Fruit fly (Drosophila melanogaster) whole organism, embryonic: ENCODE results near the gene Mob3.
A peak's percentile ranks its signal among the peaks of the same experiment; 100 is the strongest.

ENCODE experiments used
- ATbp ChIP-seq: fragments of 200-800 bp; sonication (Bioruptor generic); optimal IDR thresholded peaks from 2 replicates; lab custom pipeline; 2017; ENCODE audit warnings: missing biosample characterization, mild to moderate bottlenecking, missing genetic modification characterization, missing genetic modification reagents
- Awh ChIP-seq: fragments of 200-800 bp; sonication (Bioruptor generic); IDR thresholded peaks from 2 replicates; pipeline ENCODE4, ENCODE4 v1.3.6; 2022; ENCODE audit warnings: missing biosample characterization, missing genetic modification characterization
- BtbVII ChIP-seq: fragments of 200-800 bp; sonication (Bioruptor generic); optimal IDR thresholded peaks from 3 replicates; lab custom pipeline; 2017; ENCODE audit warnings: missing biosample characterization, mild to moderate bottlenecking, missing genetic modification characterization
- CG1024 ChIP-seq: fragments of 200-800 bp; sonication (Bioruptor generic); IDR thresholded peaks from 2 replicates; pipeline ENCODE4 v1.3.6; 2022; ENCODE audit warnings: missing biosample characterization, missing genetic modification characterization
- CG10462 ChIP-seq: fragments of 200-800 bp; sonication (Bioruptor generic); optimal IDR thresholded peaks from 2 replicates; lab custom pipeline; 2016; ENCODE audit warnings: missing biosample characterization, missing genetic modification characterization
- CG11085 ChIP-seq: fragments of 200-800 bp; sonication (Bioruptor generic); IDR thresholded peaks from 2 replicates; pipeline ENCODE4 v1.3.6; 2022; ENCODE audit warnings: missing biosample characterization, missing genetic modification characterization
- CG13296 ChIP-seq: fragments of 200-800 bp; sonication (Bioruptor generic); optimal IDR thresholded peaks from 3 replicates; lab custom pipeline; 2018; ENCODE audit warnings: missing biosample characterization, mild to moderate bottlenecking, missing genetic modification characterization
- CG13624 ChIP-seq: fragments of 200-800 bp; sonication (Bioruptor generic); optimal IDR thresholded peaks from 2 replicates; lab custom pipeline; 2016; ENCODE audit warnings: missing biosample characterization, missing genetic modification characterization
- CG15514 ChIP-seq: fragments of 200-800 bp; sonication (Bioruptor generic); optimal IDR thresholded peaks from 3 replicates; lab custom pipeline; 2017; ENCODE audit warnings: missing biosample characterization, missing genetic modification characterization, mild to moderate bottlenecking, moderate library complexity, missing genetic modification reagents
- CG1602 ChIP-seq: fragments of 200-800 bp; sonication (Bioruptor generic); optimal IDR thresholded peaks from 3 replicates; lab custom pipeline; 2016; ENCODE audit warnings: missing biosample characterization, missing genetic modification characterization
- CG17385 ChIP-seq: fragments of 200-800 bp; sonication (Bioruptor generic); optimal IDR thresholded peaks from 3 replicates; lab custom pipeline; 2018; ENCODE audit warnings: missing biosample characterization, mild to moderate bottlenecking, missing genetic modification characterization
- CG17829 ChIP-seq: fragments of 200-800 bp; optimal IDR thresholded peaks from 2 replicates; lab custom pipeline; 2019; ENCODE audit warnings: missing biosample characterization, mild to moderate bottlenecking, missing genetic modification characterization, moderate library complexity
- CG2120 ChIP-seq: fragments of 200-800 bp; sonication (Bioruptor generic); optimal IDR thresholded peaks from 3 replicates; lab custom pipeline; 2016; ENCODE audit warnings: missing biosample characterization, missing genetic modification characterization
- CG2202 ChIP-seq: fragments of 200-800 bp; sonication (Bioruptor generic); optimal IDR thresholded peaks from 2 replicates; lab custom pipeline; 2018; ENCODE audit warnings: missing biosample characterization, mild to moderate bottlenecking, missing genetic modification characterization
- CG2712 ChIP-seq: fragments of 200-800 bp; optimal IDR thresholded peaks from 3 replicates; lab custom pipeline; 2019; ENCODE audit warnings: missing biosample characterization, mild to moderate bottlenecking, missing genetic modification characterization, moderate library complexity
- CG2875 ChIP-seq: fragments of 200-800 bp; sonication (Bioruptor generic); optimal IDR thresholded peaks from 2 replicates; lab custom pipeline; 2017; ENCODE audit warnings: missing biosample characterization, mild to moderate bottlenecking, missing genetic modification characterization, missing genetic modification reagents
- CG30020 ChIP-seq: fragments of 200-800 bp; optimal IDR thresholded peaks from 2 replicates; lab custom pipeline; 2019; ENCODE audit warnings: missing biosample characterization, mild to moderate bottlenecking, missing genetic modification characterization, moderate library complexity
- CG30431 ChIP-seq: fragments of 200-800 bp; sonication (Bioruptor generic); optimal IDR thresholded peaks from 2 replicates; lab custom pipeline; 2017; ENCODE audit warnings: missing biosample characterization, missing genetic modification characterization
- CG32532 ChIP-seq: fragments of 200-800 bp; sonication (Bioruptor generic); IDR thresholded peaks from 2 replicates; pipeline ENCODE4 v1.3.6; 2022; ENCODE audit warnings: missing biosample characterization, missing genetic modification characterization
- CG3407 ChIP-seq: fragments of 200-800 bp; sonication (Bioruptor generic); optimal IDR thresholded peaks from 2 replicates; lab custom pipeline; 2018; ENCODE audit warnings: missing biosample characterization, mild to moderate bottlenecking, missing genetic modification characterization
- CG4360 ChIP-seq: fragments of 200-800 bp; sonication (Bioruptor generic); IDR thresholded peaks from 2 replicates; pipeline ENCODE4 v1.3.6; 2022; ENCODE audit warnings: missing biosample characterization, missing genetic modification characterization
- CG8281 ChIP-seq: fragments of 200-800 bp; sonication (Bioruptor generic); optimal IDR thresholded peaks from 2 replicates; lab custom pipeline; 2018; ENCODE audit warnings: missing biosample characterization, mild to moderate bottlenecking, missing genetic modification characterization, moderate library complexity
- CG8388 ChIP-seq: fragments of 200-800 bp; sonication (Bioruptor generic); optimal IDR thresholded peaks from 2 replicates; lab custom pipeline; 2019; ENCODE audit warnings: missing biosample characterization, mild to moderate bottlenecking, missing genetic modification characterization, moderate library complexity
- CG8478 ChIP-seq: fragments of >200 bp; optimal IDR thresholded peaks from 2 replicates; lab custom pipeline; 2018
- CG9727 ChIP-seq: fragments of 200-800 bp; sonication (Bioruptor generic); optimal IDR thresholded peaks from 3 replicates; lab custom pipeline; 2017; ENCODE audit warnings: missing biosample characterization, mild to moderate bottlenecking, missing genetic modification characterization
- CG9817 ChIP-seq: fragments of 200-800 bp; sonication (Bioruptor generic); optimal IDR thresholded peaks from 2 replicates; lab custom pipeline; 2018; ENCODE audit warnings: missing biosample characterization, mild to moderate bottlenecking, missing genetic modification characterization, moderate library complexity
- Fer1 ChIP-seq: fragments of 200-800 bp; sonication (Bioruptor generic); optimal IDR thresholded peaks from 2 replicates; lab custom pipeline; 2017; ENCODE audit warnings: missing biosample characterization, mild to moderate bottlenecking, missing genetic modification characterization
- HmgD ChIP-seq: fragments of 200-800 bp; sonication (Bioruptor generic); optimal IDR thresholded peaks from 3 replicates; lab custom pipeline; 2016; ENCODE audit warnings: missing biosample characterization, missing genetic modification characterization
- Lim3 ChIP-seq: fragments of 200-800 bp; sonication (Bioruptor generic); IDR thresholded peaks from 2 replicates; pipeline ENCODE4 v1.3.6; 2022; ENCODE audit warnings: missing biosample characterization, missing genetic modification characterization
- Nf-YC ChIP-seq: fragments of 200-800 bp; optimal IDR thresholded peaks from 3 replicates; lab custom pipeline; 2019; ENCODE audit warnings: missing biosample characterization, mild to moderate bottlenecking, missing genetic modification characterization, moderate library complexity
- Rx ChIP-seq: fragments of 200-800 bp; sonication (Bioruptor generic); IDR thresholded peaks from 2 replicates; pipeline ENCODE4 v1.3.6; 2022; ENCODE audit warnings: missing biosample characterization, missing genetic modification characterization
- Trl ChIP-seq, 3 experiments: fragments of >200 bp in 2 of 3; fragments of 200-800 bp in 1 of 3; sonication (Bioruptor generic) in 1 of 3; optimal IDR thresholded peaks; 2 replicates in 1 of 3; 3 replicates in 2 of 3; lab custom pipeline; 2016 to 2017; ENCODE audit warnings: missing biosample characterization in 1 of 3, missing genetic modification characterization in 1 of 3
- Usf ChIP-seq: fragments of 200-800 bp; sonication (Bioruptor generic); optimal IDR thresholded peaks from 2 replicates; lab custom pipeline; 2017; ENCODE audit warnings: missing genotype, missing biosample characterization, missing genetic modification characterization
- ab ChIP-seq: fragments of 200-800 bp; sonication (Bioruptor generic); optimal IDR thresholded peaks from 2 replicates; lab custom pipeline; 2016; ENCODE audit warnings: missing biosample characterization, missing genetic modification characterization
- az2 ChIP-seq: fragments of 200-800 bp; sonication (Bioruptor generic); optimal IDR thresholded peaks from 3 replicates; lab custom pipeline; 2016; ENCODE audit warnings: missing biosample characterization, missing genetic modification characterization
- bab2 ChIP-seq: fragments of 200-800 bp; sonication (Bioruptor generic); optimal IDR thresholded peaks from 2 replicates; lab custom pipeline; 2016; ENCODE audit warnings: missing biosample characterization, missing genetic modification characterization
- bigmax ChIP-seq: fragments of 200-800 bp; sonication (Bioruptor generic); optimal IDR thresholded peaks from 2 replicates; lab custom pipeline; 2018; ENCODE audit warnings: missing biosample characterization, mild to moderate bottlenecking, missing genetic modification characterization
- ci ChIP-seq: fragments of 200-800 bp; sonication (Bioruptor generic); IDR thresholded peaks from 3 replicates; pipeline ENCODE4 v1.3.6; 2022; ENCODE audit warnings: missing biosample characterization, missing genetic modification characterization
- crol ChIP-seq: fragments of 200-800 bp; sonication (Bioruptor generic); IDR thresholded peaks from 2 replicates; pipeline ENCODE4 v1.3.6; 2022; ENCODE audit warnings: missing biosample characterization, missing genetic modification characterization
- disco-r ChIP-seq: fragments of 200-800 bp; sonication (Bioruptor generic); optimal IDR thresholded peaks from 2 replicates; lab custom pipeline; 2016; ENCODE audit warnings: missing biosample characterization, missing genetic modification characterization
- gcm ChIP-seq: fragments of 200-800 bp; sonication (Bioruptor generic); optimal IDR thresholded peaks from 2 replicates; lab custom pipeline; 2019; ENCODE audit warnings: missing biosample characterization, mild to moderate bottlenecking, missing genetic modification characterization, moderate library complexity
- gsb-n ChIP-seq: fragments of 200-800 bp; sonication (Bioruptor generic); optimal IDR thresholded peaks from 3 replicates; lab custom pipeline; 2018; ENCODE audit warnings: missing biosample characterization, mild to moderate bottlenecking, missing genetic modification characterization
- ham ChIP-seq: fragments of 200-800 bp; sonication (Bioruptor generic); IDR thresholded peaks from 2 replicates; pipeline ENCODE4 v1.3.6; 2022; ENCODE audit warnings: missing biosample characterization, missing genetic modification characterization
- kay ChIP-seq: fragments of 200-800 bp; sonication (Bioruptor generic); optimal IDR thresholded peaks from 2 replicates; lab custom pipeline; 2016; ENCODE audit warnings: missing biosample characterization, missing genetic modification characterization
- onecut ChIP-seq: fragments of 200-800 bp; sonication (Bioruptor generic); IDR thresholded peaks from 2 replicates; pipeline ENCODE4 v1.3.6; 2022; ENCODE audit warnings: missing biosample characterization, missing genetic modification characterization
- pho ChIP-seq: fragments of 200-800 bp; sonication (Bioruptor generic); optimal IDR thresholded peaks from 2 replicates; lab custom pipeline; 2016; ENCODE audit warnings: missing biosample characterization, missing genetic modification characterization
- seq ChIP-seq: fragments of 200-800 bp; sonication (Bioruptor generic); IDR thresholded peaks from 2 replicates; pipeline ENCODE4 v1.3.6; 2022; ENCODE audit warnings: missing biosample characterization, missing genetic modification characterization
- slbo ChIP-seq: fragments of 200-800 bp; sonication (Bioruptor generic); IDR thresholded peaks from 2 replicates; pipeline ENCODE4 v1.3.6; 2022; ENCODE audit warnings: missing biosample characterization, missing genetic modification characterization
- sob ChIP-seq: fragments of 200-800 bp; sonication (Bioruptor generic); IDR thresholded peaks from 2 replicates; pipeline ENCODE4 v1.3.6; 2022; ENCODE audit warnings: missing biosample characterization, missing genetic modification characterization
- stc ChIP-seq: fragments of 200-800 bp; sonication (Bioruptor generic); IDR thresholded peaks from 2 replicates; pipeline ENCODE4 v1.3.6; 2022; ENCODE audit warnings: missing biosample characterization, missing genetic modification characterization
- tio ChIP-seq: fragments of 200-800 bp; sonication (Bioruptor generic); optimal IDR thresholded peaks from 2 replicates; lab custom pipeline; 2017; ENCODE audit warnings: missing biosample characterization, missing genetic modification characterization, inconsistent platforms
- wek ChIP-seq: fragments of 200-800 bp; sonication (Bioruptor generic); optimal IDR thresholded peaks from 3 replicates; lab custom pipeline; 2018; ENCODE audit warnings: missing biosample characterization, mild to moderate bottlenecking, missing genetic modification characterization, moderate library complexity

The Mob3 gene

DNA sequence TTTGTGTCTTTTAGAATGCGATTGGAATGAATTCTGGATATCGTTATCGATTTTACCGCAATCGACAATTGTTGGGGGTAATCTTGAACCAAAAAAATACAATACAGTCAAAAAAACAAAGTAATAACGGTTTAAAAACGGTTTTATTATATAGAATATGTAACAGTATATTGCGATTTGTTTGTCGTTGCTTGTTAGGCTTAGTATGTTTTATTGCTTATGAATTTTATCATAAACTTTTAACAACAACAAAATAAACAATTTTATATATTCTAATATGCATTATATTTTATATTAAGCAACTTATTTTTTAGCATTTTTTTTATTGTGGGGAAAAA, 34.6 kb downstream of the Mob3 start, which contains the start of gene CYLD (continued):
- TF ChIP-seq Rx (GFP tag; lab: Robert Waterston, UW) (no peak), seq (GFP tag; lab: Robert Waterston, UW) (peak; percentile 41; the same call in 1 of the 2 replicates), CG8478 (lab: Kevin White, UChicago) (no peak), CG1024 (GFP tag; lab: Robert Waterston, UW) (peak; percentile 44; the same call in 1 of the 2 replicates), CG8388 (peak; percentile 76), CG9727 (GFP tag; lab: Kevin White, UChicago) (peak; percentile 72), az2 (GFP tag; lab: Kevin White, UChicago) (peak; percentile 77), CG13624 (GFP tag; lab: Kevin White, UChicago) (peak; percentile 44), stc (GFP tag; lab: Robert Waterston, UW) (peak; percentile 77), Awh (GFP tag; lab: Robert Waterston, UW) (no peak), crol (no peak), onecut (GFP tag; lab: Robert Waterston, UW) (peak; percentile 59), CG13296 (GFP tag; lab: Kevin White, UChicago) (peak; percentile 72), gcm (GFP tag; lab: Kevin White, UChicago) (peak; percentile 73), ham (no peak), Nf-YC (peak; percentile 63), CG8281 (tag; lab: Kevin White, UChicago) (peak; percentile 14), CG9817 (tag; lab: Kevin White, UChicago) (no peak), wek (GFP tag; lab: Kevin White, UChicago) (peak; percentile 97), CG11085 (no peak), Fer1 (GFP tag; lab: Kevin White, UChicago) (peak; percentile 67), CG17829 (tag; lab: Kevin White, UChicago) (peak; percentile 85), CG32532 (peak; percentile 84; the same call in 1 of the 2 replicates), bigmax (GFP tag; lab: Kevin White, UChicago) (no peak), CG2202 (peak; percentile 46), ci (GFP tag; lab: Robert Waterston, UW) (peak; percentile 83; the same call in 1 of the 3 replicates), Usf (GFP tag; lab: Kevin White, UChicago) (no peak), Trl (optimal IDR thresholded peaks at IDR 0.05; lab: Kevin White, UChicago) (no peak), Trl (GFP tag; optimal IDR thresholded peaks at IDR 0.05; lab: Kevin White, UChicago) (peak; percentile 31), bab2 (GFP tag; lab: Kevin White, UChicago) (peak; percentile 17), kay (GFP tag; lab: Kevin White, UChicago) (peak; percentile 28), CG3407 (GFP tag; lab: Kevin White, UChicago) (peak; percentile 20), CG30431 (GFP tag; lab: Kevin White, UChicago) (no peak), pho (GFP tag; lab: Kevin White, UChicago) (peak; percentile 18), gsb-n (tag; lab: Kevin White, UChicago) (peak; percentile 75), Lim3 (no peak), ATbp (GFP tag; lab: Kevin White, UChicago) (peak; percentile 7), tio (GFP tag; lab: Kevin White, UChicago) (peak; percentile 56), CG2120 (GFP tag; lab: Kevin White, UChicago) (peak; percentile 76), disco-r (GFP tag; lab: Kevin White, UChicago) (no peak), CG17385 (peak; percentile 75), CG15514 (GFP tag; lab: Kevin White, UChicago) (peak; percentile 66), CG30020 (peak; percentile 87), BtbVII (GFP tag; lab: Kevin White, UChicago) (peak; percentile 41), CG2712 (tag; lab: Kevin White, UChicago) (peak; percentile 85), CG10462 (GFP tag; lab: Kevin White, UChicago) (peak; percentile 24), CG4360 (GFP tag; lab: Robert Waterston, UW) (no peak), HmgD (no peak), ab (no peak), CG2875 (peak; percentile 41), slbo (GFP tag; lab: Robert Waterston, UW) (peak; percentile 77), CG1602 (GFP tag; lab: Kevin White, UChicago) (peak; percentile 59), sob (GFP tag; lab: Robert Waterston, UW) (peak; percentile 66; the same call in 1 of the 2 replicates)
